Fruit fly (Drosophila melanogaster) whole organism, prepupa: ENCODE data around the gene CG1637.
A peak's percentile ranks its signal among the peaks of the same experiment; 100 is the strongest.

ENCODE experiments used
- Blimp-1 ChIP-seq: fragments of 200-800 bp; sonication (Bioruptor generic); optimal IDR thresholded peaks from 3 replicates; lab custom pipeline; 2017; ENCODE audit warnings: missing biosample characterization, missing genetic modification characterization, mild to moderate bottlenecking, moderate library complexity, missing genetic modification reagents
- CG10631 ChIP-seq: fragments of 200-800 bp; sonication (Bioruptor generic); optimal IDR thresholded peaks from 2 replicates; lab custom pipeline; 2016; ENCODE audit warnings: missing biosample characterization, missing genetic modification characterization
- CG11902 ChIP-seq: fragments of 200-800 bp; sonication (Bioruptor generic); optimal IDR thresholded peaks from 3 replicates; lab custom pipeline; 2016; ENCODE audit warnings: missing biosample characterization, missing genetic modification characterization
- CG1621 ChIP-seq: fragments of 200-800 bp; sonication (Bioruptor generic); optimal IDR thresholded peaks from 3 replicates; lab custom pipeline; 2018; ENCODE audit warnings: missing biosample characterization, mild to moderate bottlenecking, missing genetic modification characterization
- CG3032 ChIP-seq: fragments of 200-800 bp; optimal IDR thresholded peaks from 2 replicates; lab custom pipeline; 2019; ENCODE audit warnings: missing biosample characterization, mild to moderate bottlenecking, missing genetic modification characterization, moderate library complexity
- CG31627 ChIP-seq: fragments of 200-800 bp; sonication (Bioruptor generic); optimal IDR thresholded peaks from 3 replicates; lab custom pipeline; 2016; ENCODE audit warnings: missing biosample characterization, missing genetic modification characterization
- CG3919 ChIP-seq: fragments of 200-800 bp; sonication (Bioruptor generic); optimal IDR thresholded peaks from 3 replicates; lab custom pipeline; 2016; ENCODE audit warnings: missing biosample characterization, missing genetic modification characterization
- CG4318 ChIP-seq: fragments of 200-800 bp; sonication (Bioruptor generic); optimal IDR thresholded peaks from 3 replicates; lab custom pipeline; 2017; ENCODE audit warnings: missing biosample characterization, mild to moderate bottlenecking, missing genetic modification characterization
- CG6163 ChIP-seq: fragments of 200-800 bp; sonication (Bioruptor generic); IDR thresholded peaks from 3 replicates; pipeline ENCODE4 v1.3.6; 2022; ENCODE audit warnings: missing biosample characterization, missing genetic modification characterization
- CG6792 ChIP-seq: fragments of 200-800 bp; sonication (Bioruptor generic); optimal IDR thresholded peaks from 3 replicates; lab custom pipeline; 2016; ENCODE audit warnings: missing biosample characterization, missing genetic modification characterization
- CG7368 ChIP-seq: fragments of 200-800 bp; sonication (Bioruptor generic); optimal IDR thresholded peaks from 3 replicates; lab custom pipeline; 2016; ENCODE audit warnings: missing biosample characterization, missing genetic modification characterization
- CG8119 ChIP-seq: fragments of 200-800 bp; sonication (Bioruptor generic); IDR thresholded peaks from 3 replicates; pipeline ENCODE4 v1.3.6; 2022; ENCODE audit warnings: missing biosample characterization, missing genetic modification characterization
- CG8319 ChIP-seq: fragments of 200-800 bp; sonication (Bioruptor generic); optimal IDR thresholded peaks from 3 replicates; lab custom pipeline; 2016; ENCODE audit warnings: missing biosample characterization, missing genetic modification characterization
- CG8632 ChIP-seq: fragments of 200-800 bp; sonication (Bioruptor generic); optimal IDR thresholded peaks from 3 replicates; lab custom pipeline; 2016; ENCODE audit warnings: missing biosample characterization, missing genetic modification characterization
- Eip78C ChIP-seq: fragments of 200-800 bp; sonication (Bioruptor generic); peaks from one replicate; lab custom pipeline; 2016; ENCODE audit warnings: missing biosample characterization, missing genetic modification characterization
- Eip93F ChIP-seq: fragments of 200-800 bp; sonication (Bioruptor generic); optimal IDR thresholded peaks from 2 replicates; lab custom pipeline; 2016; ENCODE audit warnings: missing biosample characterization, mild to moderate bottlenecking, missing genetic modification characterization
- Ets21C ChIP-seq: fragments of 200-800 bp; sonication (Bioruptor generic); optimal IDR thresholded peaks from 3 replicates; lab custom pipeline; 2016; ENCODE audit warnings: missing biosample characterization, missing genetic modification characterization
- Ets96B ChIP-seq: fragments of 200-800 bp; optimal IDR thresholded peaks from 2 replicates; lab custom pipeline; 2019; ENCODE audit warnings: missing biosample characterization, mild to moderate bottlenecking, missing genetic modification characterization, moderate library complexity
- Gug ChIP-seq: fragments of 200-800 bp; sonication (Bioruptor generic); IDR thresholded peaks from 2 replicates; pipeline ENCODE4 v1.3.6; 2022; ENCODE audit warnings: missing biosample characterization, missing genetic modification characterization
- Hr39 ChIP-seq: fragments of 200-800 bp; sonication (Bioruptor generic); optimal IDR thresholded peaks from 2 replicates; lab custom pipeline; 2016; ENCODE audit warnings: missing biosample characterization, missing genetic modification characterization
- Hr4 ChIP-seq: fragments of 200-800 bp; sonication (Bioruptor generic); optimal IDR thresholded peaks from 3 replicates; lab custom pipeline; 2016; ENCODE audit warnings: missing biosample characterization, missing genetic modification characterization
- Lpt ChIP-seq: fragments of 200-800 bp; sonication (Bioruptor generic); optimal IDR thresholded peaks from 3 replicates; lab custom pipeline; 2016; ENCODE audit warnings: missing biosample characterization, missing genetic modification characterization
- Met ChIP-seq: fragments of 200-800 bp; sonication (Bioruptor generic); optimal IDR thresholded peaks from 3 replicates; lab custom pipeline; 2016; ENCODE audit warnings: missing biosample characterization, missing genetic modification characterization
- Smox ChIP-seq: fragments of 200-800 bp; sonication (Bioruptor generic); optimal IDR thresholded peaks from 3 replicates; lab custom pipeline; 2016; ENCODE audit warnings: missing biosample characterization, missing genetic modification characterization
- Sox102F ChIP-seq: fragments of 200-800 bp; sonication (Bioruptor generic); optimal IDR thresholded peaks from 2 replicates; lab custom pipeline; 2016; ENCODE audit warnings: missing biosample characterization, mild to moderate bottlenecking, missing genetic modification characterization
- Sox14 ChIP-seq: fragments of 200-800 bp; sonication (Bioruptor generic); optimal IDR thresholded peaks from 3 replicates; lab custom pipeline; 2016; ENCODE audit warnings: missing biosample characterization, missing genetic modification characterization
- achi ChIP-seq: fragments of 200-800 bp; sonication (Bioruptor generic); optimal IDR thresholded peaks from 3 replicates; lab custom pipeline; 2016; ENCODE audit warnings: missing biosample characterization, missing genetic modification characterization
- acj6 ChIP-seq: fragments of 200-800 bp; sonication (Bioruptor generic); optimal IDR thresholded peaks from 3 replicates; lab custom pipeline; 2016; ENCODE audit warnings: missing biosample characterization, missing genetic modification characterization
- cyc ChIP-seq: fragments of 200-800 bp; sonication (Bioruptor generic); optimal IDR thresholded peaks from 3 replicates; lab custom pipeline; 2016; ENCODE audit warnings: missing biosample characterization, missing genetic modification characterization
- dac ChIP-seq: fragments of 200-800 bp; sonication (Bioruptor generic); optimal IDR thresholded peaks from 2 replicates; lab custom pipeline; 2017; ENCODE audit warnings: missing biosample characterization, mild to moderate bottlenecking, missing genetic modification characterization
- eg ChIP-seq: fragments of 200-800 bp; sonication (Bioruptor generic); IDR thresholded peaks from 3 replicates; pipeline ENCODE4 v1.3.6; 2022; ENCODE audit warnings: missing biosample characterization, missing genetic modification characterization
- esn ChIP-seq: fragments of 200-800 bp; sonication (Bioruptor generic); optimal IDR thresholded peaks from 2 replicates; lab custom pipeline; 2016; ENCODE audit warnings: missing biosample characterization, mild to moderate bottlenecking, missing genetic modification characterization, moderate library complexity
- fd59A ChIP-seq: fragments of 200-800 bp; sonication (Bioruptor generic); optimal IDR thresholded peaks from 2 replicates; lab custom pipeline; 2017; ENCODE audit warnings: missing biosample characterization, mild to moderate bottlenecking, missing genetic modification characterization, missing genetic modification reagents
- fd85E ChIP-seq: fragments of 200-800 bp; sonication (Bioruptor generic); optimal IDR thresholded peaks from 3 replicates; lab custom pipeline; 2016; ENCODE audit warnings: missing biosample characterization, missing genetic modification characterization
- fkh ChIP-seq: fragments of 200-800 bp; sonication (Bioruptor generic); optimal IDR thresholded peaks from 3 replicates; lab custom pipeline; 2017; ENCODE audit warnings: missing biosample characterization, mild to moderate bottlenecking, missing genetic modification characterization, moderate library complexity
- lz ChIP-seq: fragments of 200-800 bp; sonication (Bioruptor generic); optimal IDR thresholded peaks from 3 replicates; lab custom pipeline; 2016; ENCODE audit warnings: missing biosample characterization, missing genetic modification characterization
- net ChIP-seq: fragments of 200-800 bp; sonication (Bioruptor generic); optimal IDR thresholded peaks from 3 replicates; lab custom pipeline; 2016; ENCODE audit warnings: missing biosample characterization, missing genetic modification characterization
- pdm3 ChIP-seq: fragments of 200-800 bp; sonication (Bioruptor generic); optimal IDR thresholded peaks from 3 replicates; lab custom pipeline; 2016; ENCODE audit warnings: missing biosample characterization, missing genetic modification characterization
- spab ChIP-seq: fragments of 200-800 bp; sonication (Bioruptor generic); optimal IDR thresholded peaks from 2 replicates; lab custom pipeline; 2017; ENCODE audit warnings: missing biosample characterization, mild to moderate bottlenecking, missing genetic modification characterization, missing genetic modification reagents
- ss ChIP-seq, 2 experiments: fragments of 200-800 bp; sonication (Bioruptor generic); optimal IDR thresholded peaks; 2 replicates in 1 of 2; 3 replicates in 1 of 2; lab custom pipeline; 2017 to 2018; ENCODE audit warnings: mild to moderate bottlenecking in 2 of 2, missing biosample characterization in 2 of 2, missing genetic modification characterization in 2 of 2, moderate library complexity in 1 of 2
- svp ChIP-seq: fragments of 200-800 bp; sonication (Bioruptor generic); peaks from one replicate; lab custom pipeline; 2016; ENCODE audit warnings: missing biosample characterization, missing genetic modification characterization
- topi ChIP-seq: fragments of 200-800 bp; sonication (Bioruptor generic); optimal IDR thresholded peaks from 3 replicates; lab custom pipeline; 2016; ENCODE audit warnings: missing biosample characterization, missing genetic modification characterization
- vri ChIP-seq: fragments of 200-800 bp; sonication (Bioruptor generic); optimal IDR thresholded peaks from 3 replicates; lab custom pipeline; 2016; ENCODE audit warnings: missing biosample characterization, mild to moderate bottlenecking, missing genetic modification characterization

CG1637 gene

DNA sequence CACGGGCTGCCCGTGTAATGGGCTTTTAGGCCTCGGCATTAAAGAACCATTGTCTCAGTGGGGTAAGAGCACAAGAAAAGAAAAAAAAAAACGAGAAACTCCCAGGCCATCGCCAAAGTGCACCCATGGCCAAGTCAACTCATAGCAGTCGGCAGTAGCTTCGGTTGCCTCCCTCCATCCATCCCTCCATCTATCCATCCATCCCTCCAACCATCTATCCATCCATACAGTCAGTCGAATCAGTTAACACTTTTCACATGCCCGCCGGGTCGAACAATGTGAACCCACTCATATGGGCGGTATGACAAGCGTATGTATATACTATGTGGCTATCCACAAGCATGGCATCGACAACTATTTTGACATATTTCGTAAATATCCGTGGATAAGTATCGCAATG, 10.0 kb downstream of the CG1637 start:
- TF ChIP-seq net (no peak), achi (GFP tag; lab: Kevin White, UChicago) (no peak), Blimp-1 (no peak), CG3032 (tag; lab: Kevin White, UChicago) (no peak), dac (GFP tag; lab: Kevin White, UChicago) (no peak), Ets96B (no peak), CG8119 (GFP tag; lab: Robert Waterston, UW) (no peak)

DNA sequence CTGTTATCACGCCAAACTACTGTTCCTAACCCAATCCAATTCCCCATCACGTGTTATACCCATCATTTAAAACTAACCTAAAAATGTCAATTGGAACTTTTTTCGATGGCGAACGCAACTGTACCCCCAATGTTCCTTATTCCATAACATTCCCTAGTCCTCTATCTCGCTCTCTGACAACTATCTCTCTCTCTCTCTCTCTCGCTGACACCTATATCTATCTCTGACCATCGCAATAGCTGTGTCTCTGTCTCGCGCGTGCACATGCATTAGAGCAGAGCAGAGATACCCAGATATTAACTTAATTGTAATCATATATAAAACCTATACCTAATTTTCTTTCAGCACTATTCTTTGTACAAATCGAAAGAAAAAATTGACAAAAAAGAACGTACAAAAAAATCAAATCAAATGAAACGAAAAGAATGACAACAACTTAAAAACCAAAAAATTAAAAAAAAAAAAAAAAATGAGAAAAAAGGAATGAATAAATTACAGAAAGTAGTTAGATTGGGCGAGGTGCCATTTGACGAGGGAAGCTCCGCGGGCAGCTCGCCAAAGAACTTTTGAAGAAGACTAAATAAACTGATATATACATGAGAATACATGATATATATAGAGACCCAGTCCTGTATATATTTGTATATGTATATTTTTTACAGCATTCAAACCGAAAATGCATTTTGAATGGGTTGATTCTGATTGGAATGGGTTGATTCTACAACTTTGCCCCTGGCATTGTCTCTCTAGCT, 11.9 kb downstream of the CG1637 start:
- TF ChIP-seq CG8319 (GFP tag; lab: Kevin White, UChicago) (no peak), svp (no peak), spab (GFP tag; lab: Kevin White, UChicago) (no peak)

DNA sequence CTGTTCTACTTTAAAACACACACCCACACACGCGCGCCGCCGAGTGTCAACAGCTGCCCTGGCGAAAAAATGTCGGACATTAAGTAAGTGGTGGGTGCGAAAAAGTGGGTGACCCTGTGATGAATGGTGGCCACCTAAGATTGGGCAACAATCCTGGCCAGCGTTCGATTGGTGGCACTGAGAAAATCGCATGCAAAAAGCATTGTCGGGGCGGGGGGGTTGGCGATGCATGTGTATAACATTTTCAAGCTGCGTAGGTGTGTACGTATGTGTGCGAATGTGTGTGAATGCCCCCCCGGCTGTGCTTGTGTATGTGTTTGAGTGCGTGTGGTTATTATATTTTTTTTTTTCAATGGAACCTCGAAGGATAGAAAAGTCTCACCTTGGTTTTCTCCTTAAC, 19.8 kb downstream of the CG1637 start:
- TF ChIP-seq vri (GFP tag; lab: Kevin White, UChicago) (no peak), CG8632 (GFP tag; lab: Kevin White, UChicago) (no peak), fkh (GFP tag; lab: Kevin White, UChicago) (no peak), acj6 (GFP tag; lab: Kevin White, UChicago) (no peak), Eip93F (GFP tag; lab: Kevin White, UChicago) (no peak), CG1621 (tag; lab: Kevin White, UChicago) (no peak), Hr39 (GFP tag; lab: Kevin White, UChicago) (no peak), esn (GFP tag; lab: Kevin White, UChicago) (no peak), lz (no peak), Blimp-1 (no peak), Met (GFP tag; lab: Kevin White, UChicago) (no peak), ss (GFP tag; optimal IDR thresholded peaks at IDR 0.05; lab: Kevin White, UChicago) (no peak), Lpt (GFP tag; lab: Kevin White, UChicago) (no peak), Hr4 (GFP tag; lab: Kevin White, UChicago) (no peak), CG10631 (no peak)
- TF ChIP-seq, all 60 proteins: peak for 0

DNA sequence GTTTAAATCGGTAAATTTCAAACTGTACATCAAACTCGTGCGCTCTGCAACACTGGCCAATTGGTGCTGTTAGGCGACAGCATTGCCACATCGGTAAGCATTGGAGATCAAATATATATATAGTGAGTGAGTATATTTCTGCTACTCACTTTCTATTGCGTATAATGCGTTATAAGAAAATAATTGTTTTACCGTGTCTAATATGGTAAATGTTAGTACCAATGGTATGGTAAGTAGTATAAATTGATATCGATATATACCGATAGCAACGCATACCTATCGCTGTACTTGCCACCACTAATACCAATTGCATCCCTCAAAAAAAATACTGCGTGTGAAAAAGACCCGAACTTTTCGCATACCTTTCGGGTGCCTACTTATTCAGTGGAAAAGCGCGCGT, 20.3 kb downstream of the CG1637 start, which contains the start of the genes sofe and CG2186:
Gene sofe (minus strand): TSS at position 38 of the 400 bp plus-strand sequence.
Gene CG2186 (plus strand): TSS at position 280 of the 400 bp plus-strand sequence.
- TF ChIP-seq net: no peak
- TF ChIP-seq topi (GFP tag; lab: Kevin White, UChicago): peak; percentile 33
- no peak for TF ChIP-seq CG3919
- peak; percentile 31 for TF ChIP-seq CG3032 (tag; lab: Kevin White, UChicago)
- TF ChIP-seq Ets96B: peak; percentile 15
- TF ChIP-seq Ets21C: peak; percentile 40
- TF ChIP-seq Smox (GFP tag; lab: Kevin White, UChicago): peak; percentile 43
- TF ChIP-seq Sox14 (GFP tag; lab: Kevin White, UChicago): no peak
- TF ChIP-seq Eip78C (GFP tag; lab: Kevin White, UChicago): peak; percentile 69
- peak; percentile 37; the same call in 1 of the 3 replicates for TF ChIP-seq eg (GFP tag; lab: Robert Waterston, UW)
- TF ChIP-seq fd85E: no peak
- TF ChIP-seq fd59A (GFP tag; lab: Kevin White, UChicago): no peak
- no peak for TF ChIP-seq CG7368 (GFP tag; lab: Kevin White, UChicago)
- no peak for TF ChIP-seq Sox102F (GFP tag; lab: Kevin White, UChicago)
- no peak for TF ChIP-seq pdm3 (GFP tag; lab: Kevin White, UChicago)
- TF ChIP-seq Gug (GFP tag; lab: Robert Waterston, UW): peak; percentile 34; the same call in 1 of the 2 replicates
- TF ChIP-seq CG10631: no peak
- TF ChIP-seq CG6163 (GFP tag; lab: Robert Waterston, UW): 0 out of 3 replicates have a peak, but pooled peaks have one; percentile 15
- peak; percentile 43 for TF ChIP-seq esn (GFP tag; lab: Kevin White, UChicago)
- peak; percentile 53 for TF ChIP-seq CG31627 (GFP tag; lab: Kevin White, UChicago)
- no peak for TF ChIP-seq Eip93F (GFP tag; lab: Kevin White, UChicago)
- no peak for TF ChIP-seq CG4318 (GFP tag; lab: Kevin White, UChicago)
- TF ChIP-seq lz: peak; percentile 56
- no peak for TF ChIP-seq CG6792 (GFP tag; lab: Kevin White, UChicago)
- no peak for TF ChIP-seq CG11902
- no peak for TF ChIP-seq dac (GFP tag; lab: Kevin White, UChicago)
- peak; percentile 47 for TF ChIP-seq Hr39 (GFP tag; lab: Kevin White, UChicago)
- peak; percentile 52 for TF ChIP-seq cyc (GFP tag; lab: Kevin White, UChicago)
